Fruit fly (Drosophila melanogaster) whole organism, embryonic: Measurements from ENCODE around the gene CG1847.

Experiments used
- Bgb ChIP-seq: fragments of 200-800 bp; sonication (Bioruptor generic); IDR thresholded peaks from 2 replicates; pipeline ENCODE4 v1.3.6; 2022; ENCODE audit warnings: missing biosample characterization, missing genetic modification characterization; ENCODE audit not compliant: partially characterized antibody
- CG10959 ChIP-seq: fragments of 200-800 bp; sonication (Bioruptor generic); IDR thresholded peaks from 2 replicates; pipeline ENCODE4 v1.3.6; 2022; ENCODE audit warnings: missing biosample characterization, missing genetic modification characterization
- CG10979 ChIP-seq: fragments of 200-800 bp; sonication (Bioruptor generic); optimal IDR thresholded peaks from 2 replicates; lab custom pipeline; 2018; ENCODE audit warnings: missing biosample characterization, mild to moderate bottlenecking, missing genetic modification characterization, moderate library complexity
- CG1233 ChIP-seq: fragments of 200-800 bp; sonication (Bioruptor generic); optimal IDR thresholded peaks from 4 replicates; lab custom pipeline; 2018; ENCODE audit warnings: missing biosample characterization, mild to moderate bottlenecking, missing genetic modification characterization
- CG13624 ChIP-seq: fragments of 200-800 bp; sonication (Bioruptor generic); optimal IDR thresholded peaks from 2 replicates; lab custom pipeline; 2016; ENCODE audit warnings: missing biosample characterization, missing genetic modification characterization
- CG14050 ChIP-seq: fragments of 200-800 bp; sonication (Bioruptor generic); IDR thresholded peaks from 3 replicates; pipeline ENCODE4 v1.3.6; 2022; ENCODE audit warnings: missing biosample characterization, missing genetic modification characterization
- CG15269 ChIP-seq: fragments of 200-800 bp; sonication (Bioruptor generic); optimal IDR thresholded peaks from 2 replicates; lab custom pipeline; 2018; ENCODE audit warnings: missing biosample characterization, mild to moderate bottlenecking, missing genetic modification characterization, moderate library complexity
- CG15479 ChIP-seq: fragments of 200-800 bp; sonication (Bioruptor generic); optimal IDR thresholded peaks from 3 replicates; lab custom pipeline; 2019; ENCODE audit warnings: missing biosample characterization, mild to moderate bottlenecking, missing genetic modification characterization, moderate library complexity
- CG17328 ChIP-seq: fragments of 200-800 bp; sonication (Bioruptor generic); IDR thresholded peaks from 2 replicates; pipeline ENCODE4 v1.3.6; 2022; ENCODE audit warnings: missing biosample characterization, missing genetic modification characterization
- CG17829 ChIP-seq: fragments of 200-800 bp; optimal IDR thresholded peaks from 2 replicates; lab custom pipeline; 2019; ENCODE audit warnings: missing biosample characterization, mild to moderate bottlenecking, missing genetic modification characterization, moderate library complexity
- CG18476 ChIP-seq: fragments of 200-800 bp; sonication (Bioruptor generic); optimal IDR thresholded peaks from 2 replicates; lab custom pipeline; 2016; ENCODE audit warnings: missing biosample characterization, mild to moderate bottlenecking, missing genetic modification characterization
- CG31365 ChIP-seq: fragments of 200-800 bp; sonication (Bioruptor generic); optimal IDR thresholded peaks from 2 replicates; lab custom pipeline; 2018; ENCODE audit warnings: missing biosample characterization, mild to moderate bottlenecking, missing genetic modification characterization
- CG3163 ChIP-seq: fragments of 200-800 bp; sonication (Bioruptor generic); optimal IDR thresholded peaks from 3 replicates; lab custom pipeline; 2016; ENCODE audit warnings: missing biosample characterization, missing genetic modification characterization
- CG5245 ChIP-seq: fragments of 200-800 bp; sonication (Bioruptor generic); optimal IDR thresholded peaks from 3 replicates; lab custom pipeline; 2016; ENCODE audit warnings: missing biosample characterization, missing genetic modification characterization
- CG7987 ChIP-seq: fragments of 200-800 bp; sonication (Bioruptor generic); optimal IDR thresholded peaks from 2 replicates; lab custom pipeline; 2018; ENCODE audit warnings: missing biosample characterization, mild to moderate bottlenecking, missing genetic modification characterization, moderate library complexity
- CG8290 ChIP-seq, 3 experiments: fragments of 200-800 bp; sonication (Bioruptor generic); optimal IDR thresholded peaks; 2 replicates each; lab custom pipeline; 2016 to 2019; ENCODE audit warnings: missing biosample characterization in 3 of 3, missing genetic modification characterization in 3 of 3, mild to moderate bottlenecking in 2 of 3, moderate library complexity in 1 of 3
- CG8359 ChIP-seq: fragments of 200-800 bp; sonication (Bioruptor generic); optimal IDR thresholded peaks from 2 replicates; lab custom pipeline; 2017; ENCODE audit warnings: missing biosample characterization, mild to moderate bottlenecking, missing genetic modification characterization, borderline replicate concordance
- CG9437 ChIP-seq: fragments of 200-800 bp; sonication (Bioruptor generic); optimal IDR thresholded peaks from 2 replicates; lab custom pipeline; 2018; ENCODE audit warnings: missing biosample characterization, mild to moderate bottlenecking, missing genetic modification characterization
- CG9817 ChIP-seq: fragments of 200-800 bp; sonication (Bioruptor generic); optimal IDR thresholded peaks from 2 replicates; lab custom pipeline; 2018; ENCODE audit warnings: missing biosample characterization, mild to moderate bottlenecking, missing genetic modification characterization, moderate library complexity
- ERR ChIP-seq: fragments of 200-800 bp; sonication (Bioruptor generic); optimal IDR thresholded peaks from 2 replicates; lab custom pipeline; 2016; ENCODE audit warnings: missing biosample characterization, missing genetic modification characterization
- Ets65A ChIP-seq: fragments of 200-800 bp; sonication (Bioruptor generic); peaks from one replicate; lab custom pipeline; 2016; ENCODE audit warnings: missing biosample characterization, missing genetic modification characterization
- HmgD ChIP-seq: fragments of 200-800 bp; sonication (Bioruptor generic); optimal IDR thresholded peaks from 3 replicates; lab custom pipeline; 2016; ENCODE audit warnings: missing biosample characterization, missing genetic modification characterization
- Hmr ChIP-seq: fragments of 200-800 bp; sonication (Bioruptor generic); optimal IDR thresholded peaks from 3 replicates; lab custom pipeline; 2017; ENCODE audit warnings: mild to moderate bottlenecking, missing biosample characterization, missing genetic modification reagents, missing genetic modification characterization
- Hmx ChIP-seq: fragments of 200-800 bp; sonication (Bioruptor generic); optimal IDR thresholded peaks from 2 replicates; lab custom pipeline; 2016; ENCODE audit warnings: missing biosample characterization, missing genetic modification characterization
- Hr78 ChIP-seq, 2 experiments: fragments of 200-800 bp in 1 of 2; fragments of >200 bp in 1 of 2; sonication (Bioruptor generic) in 1 of 2; optimal IDR thresholded peaks; 2 replicates each; lab custom pipeline; 2017 to 2019; ENCODE audit warnings: missing biosample characterization in 2 of 2, missing genetic modification characterization in 2 of 2, mild to moderate bottlenecking in 1 of 2, moderate library complexity in 1 of 2
- NFAT ChIP-seq: fragments of 200-800 bp; sonication (Bioruptor generic); IDR thresholded peaks from 2 replicates; pipeline ENCODE4 v1.3.6; 2022; ENCODE audit warnings: missing biosample characterization, missing genetic modification characterization
- Nf-YA ChIP-seq: fragments of 200-800 bp; sonication (Bioruptor generic); IDR thresholded peaks from 2 replicates; pipeline ENCODE4 v1.3.6; 2022; ENCODE audit warnings: missing biosample characterization, missing genetic modification characterization
- PHDP ChIP-seq: fragments of 200-800 bp; sonication (Bioruptor generic); optimal IDR thresholded peaks from 3 replicates; lab custom pipeline; 2018; ENCODE audit warnings: missing biosample characterization, mild to moderate bottlenecking, missing genetic modification characterization, moderate library complexity
- Side ChIP-seq: fragments of 200-800 bp; sonication (Bioruptor generic); optimal IDR thresholded peaks from 2 replicates; lab custom pipeline; 2016; ENCODE audit warnings: missing biosample characterization, missing genetic modification characterization
- al ChIP-seq: fragments of 200-800 bp; sonication (Bioruptor generic); IDR thresholded peaks from 2 replicates; pipeline ENCODE4 v1.3.6; 2022; ENCODE audit warnings: missing biosample characterization, missing genetic modification characterization
- ara ChIP-seq: fragments of 200-800 bp; sonication (Bioruptor generic); IDR thresholded peaks from 2 replicates; pipeline ENCODE4 v1.3.6; 2022; ENCODE audit warnings: missing biosample characterization, missing genetic modification characterization
- bbx ChIP-seq: fragments of 200-800 bp; sonication (Bioruptor generic); IDR thresholded peaks from 2 replicates; pipeline ENCODE4 v1.3.6; 2022; ENCODE audit warnings: missing biosample characterization, missing genetic modification characterization; ENCODE audit not compliant: partially characterized antibody
- gce ChIP-seq: fragments of 200-800 bp; sonication (Bioruptor generic); IDR thresholded peaks from 3 replicates; pipeline ENCODE4 v1.3.6; 2022; ENCODE audit warnings: missing biosample characterization, missing genetic modification characterization
- gt ChIP-seq: fragments of 200-800 bp; sonication (Bioruptor generic); IDR thresholded peaks from 2 replicates; pipeline ENCODE4 v1.3.6; 2022; ENCODE audit warnings: missing biosample characterization, missing genetic modification characterization
- hkb ChIP-seq, 2 experiments: fragments of 200-800 bp in 1 of 2; fragments of >200 bp in 1 of 2; sonication (Bioruptor generic) in 1 of 2; IDR thresholded peaks in 1 of 2; optimal IDR thresholded peaks in 1 of 2; 2 replicates each; pipeline versions ENCODE4 v1.3.6 to Lab custom; 2017 to 2022; ENCODE audit warnings: missing biosample characterization in 1 of 2, missing genetic modification characterization in 1 of 2
- klu ChIP-seq: fragments of 200-800 bp; sonication (Bioruptor generic); IDR thresholded peaks from 2 replicates; pipeline ENCODE4 v1.3.6; 2022; ENCODE audit warnings: missing biosample characterization, missing genetic modification characterization
- onecut ChIP-seq: fragments of 200-800 bp; sonication (Bioruptor generic); IDR thresholded peaks from 2 replicates; pipeline ENCODE4 v1.3.6; 2022; ENCODE audit warnings: missing biosample characterization, missing genetic modification characterization
- p53 ChIP-seq: fragments of 200-800 bp; sonication (Bioruptor generic); optimal IDR thresholded peaks from 2 replicates; lab custom pipeline; 2016; ENCODE audit warnings: missing biosample characterization, missing genetic modification characterization
- pan ChIP-seq, 4 experiments: fragments of >200 bp in 3 of 4; fragments of 200-800 bp in 1 of 4; sonication (Bioruptor generic) in 1 of 4; optimal IDR thresholded peaks in 3 of 4; IDR thresholded peaks in 1 of 4; 2 replicates each; pipeline versions ENCODE4 v1.3.6 to Lab custom; 2017 to 2022; ENCODE audit warnings: missing biosample characterization in 2 of 4, missing genetic modification characterization in 2 of 4, mixed read lengths in 1 of 4
- pb ChIP-seq: fragments of 200-800 bp; sonication (Bioruptor generic); optimal IDR thresholded peaks from 3 replicates; lab custom pipeline; 2016; ENCODE audit warnings: missing biosample characterization, missing genetic modification characterization
- pho ChIP-seq: fragments of 200-800 bp; sonication (Bioruptor generic); optimal IDR thresholded peaks from 2 replicates; lab custom pipeline; 2016; ENCODE audit warnings: missing biosample characterization, missing genetic modification characterization
- ro ChIP-seq: fragments of 200-800 bp; sonication (Bioruptor generic); IDR thresholded peaks from 2 replicates; pipeline ENCODE4 v1.3.6; 2022; ENCODE audit warnings: missing biosample characterization, missing genetic modification characterization
- salm ChIP-seq: fragments of 200-800 bp; sonication (Bioruptor generic); optimal IDR thresholded peaks from 2 replicates; lab custom pipeline; 2018; ENCODE audit warnings: missing biosample characterization, mild to moderate bottlenecking, missing genetic modification characterization
- tna ChIP-seq: fragments of 200-800 bp; sonication (Bioruptor generic); IDR thresholded peaks from 2 replicates; pipeline ENCODE4 v1.3.6; 2022; ENCODE audit warnings: missing biosample characterization, missing genetic modification characterization; ENCODE audit not compliant: partially characterized antibody
- twi ChIP-seq: fragments of 200-800 bp; optimal IDR thresholded peaks from 2 replicates; lab custom pipeline; 2019; ENCODE audit warnings: missing biosample characterization, mild to moderate bottlenecking, missing genetic modification characterization, moderate library complexity
- wdn ChIP-seq: fragments of 200-800 bp; sonication (Bioruptor generic); IDR thresholded peaks from 2 replicates; pipeline ENCODE4 v1.3.6; 2022; ENCODE audit warnings: missing biosample characterization, missing genetic modification characterization

CG1847 gene

dm6 chrX:11857522-11858438 is 11.2 kb upstream of the CG1847 start (continued):
- TF ChIP-seq CG31365: peak; percentile 16
- peak; percentile 85 for TF ChIP-seq onecut (GFP tag; lab: Robert Waterston, UW)
- TF ChIP-seq Hmr (GFP tag; lab: Kevin White, UChicago): peak; percentile 40
- peak; percentile 59 for TF ChIP-seq PHDP (tag; lab: Kevin White, UChicago)
- TF ChIP-seq salm: peak; percentile 17
- peak; percentile 77 for TF ChIP-seq CG10979 (tag; lab: Kevin White, UChicago)
- TF ChIP-seq Side (GFP tag; lab: Kevin White, UChicago): peak; percentile 78
- peak; percentile 56 for TF ChIP-seq NFAT (GFP tag; lab: Robert Waterston, UW)
- TF ChIP-seq wdn: no peak
- peak; percentile 41; the same call in 1 of the 2 replicates for TF ChIP-seq Nf-YA (GFP tag; lab: Robert Waterston, UW)
- peak; percentile 72 for TF ChIP-seq CG17328 (GFP tag; lab: Robert Waterston, UW)
- no peak for TF ChIP-seq bbx
- TF ChIP-seq gt (GFP tag; lab: Robert Waterston, UW): peak; percentile 67
- TF ChIP-seq pan (optimal IDR thresholded peaks at IDR 0.05; lab: Kevin White, UChicago): no peak
- TF ChIP-seq pan (GFP tag; optimal IDR thresholded peaks at IDR 0.05 in 1 of 2, IDR thresholded peaks at IDR 0.05 in 1 of 2): peak in 1 of 2 experiments; percentile 92
- TF ChIP-seq CG17829 (tag; lab: Kevin White, UChicago): peak; percentile 93
- no peak for TF ChIP-seq CG7987 (GFP tag; lab: Kevin White, UChicago)
- peak; percentile 68 for TF ChIP-seq CG15269 (tag; lab: Kevin White, UChicago)
- TF ChIP-seq gce (GFP tag; lab: Robert Waterston, UW): peak; percentile 91; the same call in 2 of the 3 replicates
- no peak for TF ChIP-seq HmgD (GFP tag; lab: Kevin White, UChicago)
- peak; percentile 89 for TF ChIP-seq CG1233 (GFP tag; lab: Kevin White, UChicago)
- TF ChIP-seq CG8290 (GFP tag; optimal IDR thresholded peaks at IDR 0.05; lab: Kevin White, UChicago): peak; percentile 62
- no peak for TF ChIP-seq CG8290 (tag; optimal IDR thresholded peaks at IDR 0.05; lab: Kevin White, UChicago)
- TF ChIP-seq CG13624 (GFP tag; lab: Kevin White, UChicago): peak; percentile 51
- TF ChIP-seq Ets65A (GFP tag; lab: Kevin White, UChicago): peak; percentile 95
- TF ChIP-seq Hr78 (GFP tag; optimal IDR thresholded peaks at IDR 0.05; lab: Kevin White, UChicago): peak in 1 of 2 experiments; percentile 72
- TF ChIP-seq tna (GFP tag; lab: Robert Waterston, UW): no peak
- peak; percentile 65 for TF ChIP-seq CG5245 (GFP tag; lab: Kevin White, UChicago)
- TF ChIP-seq ara (GFP tag; lab: Robert Waterston, UW): peak; percentile 88
- peak; percentile 44 for TF ChIP-seq ERR
- peak; percentile 49 for TF ChIP-seq CG9817
- TF ChIP-seq hkb (optimal IDR thresholded peaks at IDR 0.05; lab: Kevin White, UChicago): no peak
- TF ChIP-seq hkb (GFP tag; IDR thresholded peaks at IDR 0.05; lab: Robert Waterston, UW): peak; percentile 80
- TF ChIP-seq CG15479 (GFP tag; lab: Kevin White, UChicago): no peak
- no peak for TF ChIP-seq CG3163 (GFP tag; lab: Kevin White, UChicago)
- TF ChIP-seq CG9437 (GFP tag; lab: Kevin White, UChicago): peak; percentile 38
- TF ChIP-seq Bgb (GFP tag; lab: Robert Waterston, UW): no peak
- no peak for TF ChIP-seq p53 (GFP tag; lab: Kevin White, UChicago)
- TF ChIP-seq pho (GFP tag; lab: Kevin White, UChicago): no peak
- peak; percentile 32 for TF ChIP-seq twi (tag; lab: Kevin White, UChicago)
- TF ChIP-seq pb (GFP tag; lab: Kevin White, UChicago): peak; percentile 39
- peak; percentile 54; the same call in 1 of the 2 replicates for TF ChIP-seq CG10959 (GFP tag; lab: Robert Waterston, UW)
- TF ChIP-seq CG8359 (GFP tag; lab: Kevin White, UChicago): peak; percentile 71
- no peak for TF ChIP-seq ro (GFP tag; lab: Robert Waterston, UW)
- TF ChIP-seq CG14050 (GFP tag; lab: Robert Waterston, UW): peak; percentile 70
- peak; percentile 9 for TF ChIP-seq CG18476 (GFP tag; lab: Kevin White, UChicago)
- TF ChIP-seq klu: peak; percentile 67
- peak; percentile 56 for TF ChIP-seq Hmx
- TF ChIP-seq al: 0 out of 2 replicates have a peak, but pooled peaks have one; percentile 30
